Worm (Caenorhabditis elegans): ENCODE data around the gene gpa-17.

- no peak for TF ChIP-seq snpc-4 (tag; optimal IDR thresholded peaks at IDR 0.05)
- no peak for TF ChIP-seq ceh-82 (tag; optimal IDR thresholded peaks at IDR 0.05)
- TF ChIP-seq skn-1 (tag; optimal IDR thresholded peaks at IDR 0.05) = no peak
- no peak for TF ChIP-seq pax-3 (tag; optimal IDR thresholded peaks at IDR 0.05)
These were observed 32.3 kb downstream of the gpa-17 start, which contains the start of gene Y71H2B.4 for ce11 chrIII:2618663-2619062.

Data from whole organism, L1 larva.